Fruit fly (Drosophila melanogaster): ENCODE measurements around the gene CG2924.
A peak's percentile ranks its signal among the peaks of the same experiment; 100 is the strongest.

CG2924 gene

DNA sequence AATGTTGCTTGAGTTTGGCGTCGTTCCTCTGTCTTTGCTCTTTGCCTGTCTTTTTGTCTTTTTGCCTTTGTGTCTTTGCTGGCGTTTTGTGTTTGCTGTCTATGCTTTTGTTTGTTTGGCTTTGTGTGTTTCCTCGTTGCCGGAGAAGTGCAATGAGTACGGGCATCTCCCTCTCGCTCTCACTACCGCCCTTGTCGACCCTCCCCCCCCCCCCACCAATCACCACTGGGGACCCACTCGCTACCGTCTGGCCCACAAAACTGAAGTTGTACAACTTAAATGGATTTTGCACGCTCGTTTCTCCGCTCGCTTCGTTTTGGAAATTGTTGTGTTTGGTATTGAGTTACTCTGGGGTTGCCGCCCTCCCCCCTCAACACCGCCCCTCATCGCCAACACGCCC lies 36.2 kb upstream of the CG2924 start:
- TF ChIP-seq CG11617 (GFP tag; optimal IDR thresholded peaks at IDR 0.05): no peak
- no peak for TF ChIP-seq toe (GFP tag; optimal IDR thresholded peaks at IDR 0.05)
- no peak for TF ChIP-seq ovo (GFP tag; optimal IDR thresholded peaks at IDR 0.05)
- TF ChIP-seq bab1 (GFP tag; optimal IDR thresholded peaks at IDR 0.05): no peak
- TF ChIP-seq Mnt (GFP tag; optimal IDR thresholded peaks at IDR 0.05): no peak
- TF ChIP-seq cnc (optimal IDR thresholded peaks at IDR 0.05): no peak
- TF ChIP-seq CG1620 (GFP tag; optimal IDR thresholded peaks at IDR 0.05): no peak
- no peak for TF ChIP-seq Clk (GFP tag; optimal IDR thresholded peaks at IDR 0.05)
- no peak for TF ChIP-seq Hr96 (GFP tag; optimal IDR thresholded peaks at IDR 0.05)
- TF ChIP-seq CG5204 (GFP tag; optimal IDR thresholded peaks at IDR 0.05): no peak

DNA sequence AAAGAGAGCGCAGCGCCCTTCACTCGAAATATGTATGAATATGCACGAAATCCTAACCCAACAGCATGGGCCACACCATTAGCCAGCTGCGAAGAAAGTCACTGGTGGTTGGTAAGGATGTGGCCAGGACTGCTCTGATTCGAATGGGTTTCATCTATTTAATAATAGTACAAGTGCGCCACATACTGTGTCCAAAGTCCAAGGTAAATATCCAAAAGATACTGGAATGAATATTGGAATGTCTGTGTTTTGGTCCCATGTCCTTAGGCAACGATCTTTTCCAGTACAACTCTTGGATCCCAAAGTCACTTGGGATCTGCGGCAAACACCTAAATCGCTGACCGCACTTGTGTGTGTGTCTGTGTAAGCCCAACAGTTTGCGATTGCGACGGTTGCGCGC lies 35.7 kb upstream of the CG2924 start:
- no peak for TF ChIP-seq CG14711 (tag; optimal IDR thresholded peaks at IDR 0.05)
- TF ChIP-seq ovo (GFP tag; optimal IDR thresholded peaks at IDR 0.05): no peak
- no peak for TF ChIP-seq Clk (GFP tag; optimal IDR thresholded peaks at IDR 0.05)
- TF ChIP-seq CG33017 (tag; optimal IDR thresholded peaks at IDR 0.05): no peak
- peak; percentile 55 for TF ChIP-seq CG7101 (tag; optimal IDR thresholded peaks at IDR 0.05)
- peak; percentile 73 for TF ChIP-seq tj (GFP tag; optimal IDR thresholded peaks at IDR 0.05)
- no peak for TF ChIP-seq cnc (optimal IDR thresholded peaks at IDR 0.05)
- peak; percentile 31 for TF ChIP-seq CG12768 (GFP tag; optimal IDR thresholded peaks at IDR 0.05)
- peak; percentile 51 for TF ChIP-seq pad (GFP tag; optimal IDR thresholded peaks at IDR 0.05)
- no peak for TF ChIP-seq kay (GFP tag; ENCODE audit: borderline replicate concordance)
- peak; percentile 3 for TF ChIP-seq Mnt (GFP tag; optimal IDR thresholded peaks at IDR 0.05)
- TF ChIP-seq CG7045 (GFP tag; optimal IDR thresholded peaks at IDR 0.05): peak; percentile 54
- no peak for TF ChIP-seq Crg-1 (GFP tag; optimal IDR thresholded peaks at IDR 0.05)
- TF ChIP-seq bab1 (GFP tag; optimal IDR thresholded peaks at IDR 0.05): peak; percentile 56
- no peak for TF ChIP-seq Hr96 (GFP tag; optimal IDR thresholded peaks at IDR 0.05)
- TF ChIP-seq CG11617 (GFP tag; optimal IDR thresholded peaks at IDR 0.05): peak; percentile 50

DNA sequence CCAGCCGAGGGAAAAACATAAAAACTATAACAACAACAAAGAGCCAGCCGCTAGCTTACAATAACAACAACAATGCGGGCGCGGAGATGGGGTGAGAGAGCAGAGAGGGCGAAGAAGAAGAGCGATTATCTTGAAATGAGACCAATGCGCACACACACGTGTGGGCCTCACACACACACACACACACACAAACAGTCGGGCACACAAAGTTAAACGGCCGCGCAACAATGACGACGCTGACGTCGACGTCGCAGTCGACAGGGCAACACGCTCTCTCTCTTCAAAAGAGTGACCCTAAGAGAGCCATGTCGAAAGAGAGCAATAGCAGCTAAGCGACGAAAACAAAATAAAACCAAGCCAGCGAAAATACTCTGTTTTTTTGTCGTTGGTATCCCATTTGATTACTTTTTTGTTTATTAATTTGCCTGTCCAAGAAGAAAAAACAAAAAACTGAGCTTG lies 35.3 kb upstream of the CG2924 start:
- TF ChIP-seq CG5204 (GFP tag; optimal IDR thresholded peaks at IDR 0.05) (no peak), cic (GFP tag; optimal IDR thresholded peaks at IDR 0.05) (peak; percentile 23), toe (GFP tag; optimal IDR thresholded peaks at IDR 0.05) (no peak), CG7045 (GFP tag; optimal IDR thresholded peaks at IDR 0.05) (no peak), CG12768 (GFP tag; optimal IDR thresholded peaks at IDR 0.05) (no peak), Clk (GFP tag; optimal IDR thresholded peaks at IDR 0.05) (no peak), cnc (optimal IDR thresholded peaks at IDR 0.05) (no peak), CG7101 (tag; optimal IDR thresholded peaks at IDR 0.05) (no peak), CG1620 (GFP tag; optimal IDR thresholded peaks at IDR 0.05) (no peak), pad (GFP tag; optimal IDR thresholded peaks at IDR 0.05) (peak; percentile 24), Crg-1 (GFP tag; optimal IDR thresholded peaks at IDR 0.05) (no peak), Hr96 (GFP tag; optimal IDR thresholded peaks at IDR 0.05) (no peak), bab1 (GFP tag; optimal IDR thresholded peaks at IDR 0.05) (no peak), kay (GFP tag; ENCODE audit: borderline replicate concordance) (no peak), CG14711 (tag; optimal IDR thresholded peaks at IDR 0.05) (no peak), tj (GFP tag; optimal IDR thresholded peaks at IDR 0.05) (no peak), CG33017 (tag; optimal IDR thresholded peaks at IDR 0.05) (no peak), CG11617 (GFP tag; optimal IDR thresholded peaks at IDR 0.05) (no peak), Mnt (GFP tag; optimal IDR thresholded peaks at IDR 0.05) (peak; percentile 59)

DNA sequence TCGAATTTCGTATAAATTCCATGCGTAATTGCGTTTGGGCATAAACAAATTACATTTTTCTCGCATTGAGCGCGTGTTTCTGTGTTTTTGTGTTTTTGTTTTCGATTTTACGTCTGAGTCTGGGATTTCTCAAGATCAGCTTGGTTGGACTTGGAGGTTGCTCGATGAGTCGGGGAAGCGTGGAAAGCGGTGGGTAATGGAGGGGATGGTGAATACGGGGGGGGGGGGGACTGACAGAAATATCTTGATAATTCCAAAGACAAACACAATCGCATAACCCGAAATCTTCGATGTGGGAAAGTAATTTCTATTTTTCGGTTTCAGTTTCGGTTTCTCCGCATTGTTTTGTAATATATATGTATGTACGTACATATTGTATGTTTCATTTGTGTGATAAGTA lies 34.7 kb upstream of the CG2924 start:
- TF ChIP-seq Crg-1 (GFP tag; optimal IDR thresholded peaks at IDR 0.05) (no peak), toe (GFP tag; optimal IDR thresholded peaks at IDR 0.05) (no peak), CG7101 (tag; optimal IDR thresholded peaks at IDR 0.05) (no peak), CG12768 (GFP tag; optimal IDR thresholded peaks at IDR 0.05) (no peak), ovo (GFP tag; optimal IDR thresholded peaks at IDR 0.05) (no peak), Hr96 (GFP tag; optimal IDR thresholded peaks at IDR 0.05) (no peak), CG5204 (GFP tag; optimal IDR thresholded peaks at IDR 0.05) (no peak), CG14711 (tag; optimal IDR thresholded peaks at IDR 0.05) (no peak), CG11617 (GFP tag; optimal IDR thresholded peaks at IDR 0.05) (no peak), tj (GFP tag; optimal IDR thresholded peaks at IDR 0.05) (no peak)

DNA sequence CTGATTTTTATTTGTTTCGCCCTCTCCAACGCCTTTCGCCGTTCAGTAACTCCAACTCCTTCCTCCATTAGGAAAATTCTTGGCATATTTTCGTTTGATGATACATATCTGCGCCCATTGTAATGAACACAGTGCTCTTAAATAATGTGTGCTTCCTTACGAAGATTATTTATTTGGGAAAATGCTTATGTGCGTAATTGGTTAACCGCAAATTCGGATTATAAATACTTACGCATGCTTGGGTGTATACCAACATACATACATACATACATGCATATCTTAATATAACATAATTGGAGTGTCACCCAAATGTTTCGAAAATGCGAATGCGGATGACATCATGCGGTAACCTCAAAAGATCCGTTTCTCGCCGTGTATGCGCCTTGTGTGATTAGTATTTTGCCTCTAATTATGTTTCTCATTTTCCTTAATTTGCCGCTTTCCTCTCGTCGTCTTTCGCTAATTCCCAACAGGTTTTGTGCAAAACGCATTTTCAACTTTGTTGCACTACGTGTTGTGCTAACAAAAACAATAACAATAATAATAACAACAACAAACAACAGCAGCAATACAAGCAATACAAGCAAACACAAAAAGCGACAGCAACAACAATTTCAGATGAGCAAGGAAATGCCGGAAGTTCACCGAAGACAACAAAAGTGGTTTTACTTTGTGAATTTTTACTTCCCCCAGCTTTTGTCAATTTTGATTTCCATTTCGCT lies 34.1 kb upstream of the CG2924 start:
- no peak for TF ChIP-seq CG7101 (tag; optimal IDR thresholded peaks at IDR 0.05)
- no peak for TF ChIP-seq bab1 (GFP tag; optimal IDR thresholded peaks at IDR 0.05)
- no peak for TF ChIP-seq CG1620 (GFP tag; optimal IDR thresholded peaks at IDR 0.05)
- no peak for TF ChIP-seq CG12768 (GFP tag; optimal IDR thresholded peaks at IDR 0.05)
- TF ChIP-seq ovo (GFP tag; optimal IDR thresholded peaks at IDR 0.05): no peak
- TF ChIP-seq CG11617 (GFP tag; optimal IDR thresholded peaks at IDR 0.05): no peak
- no peak for TF ChIP-seq CG7045 (GFP tag; optimal IDR thresholded peaks at IDR 0.05)
- no peak for TF ChIP-seq Mnt (GFP tag; optimal IDR thresholded peaks at IDR 0.05)
- TF ChIP-seq CG33017 (tag; optimal IDR thresholded peaks at IDR 0.05): no peak
- TF ChIP-seq Hr96 (GFP tag; optimal IDR thresholded peaks at IDR 0.05): no peak
- no peak for TF ChIP-seq pad (GFP tag; optimal IDR thresholded peaks at IDR 0.05)
- TF ChIP-seq cnc (optimal IDR thresholded peaks at IDR 0.05): no peak
- no peak for TF ChIP-seq toe (GFP tag; optimal IDR thresholded peaks at IDR 0.05)

DNA sequence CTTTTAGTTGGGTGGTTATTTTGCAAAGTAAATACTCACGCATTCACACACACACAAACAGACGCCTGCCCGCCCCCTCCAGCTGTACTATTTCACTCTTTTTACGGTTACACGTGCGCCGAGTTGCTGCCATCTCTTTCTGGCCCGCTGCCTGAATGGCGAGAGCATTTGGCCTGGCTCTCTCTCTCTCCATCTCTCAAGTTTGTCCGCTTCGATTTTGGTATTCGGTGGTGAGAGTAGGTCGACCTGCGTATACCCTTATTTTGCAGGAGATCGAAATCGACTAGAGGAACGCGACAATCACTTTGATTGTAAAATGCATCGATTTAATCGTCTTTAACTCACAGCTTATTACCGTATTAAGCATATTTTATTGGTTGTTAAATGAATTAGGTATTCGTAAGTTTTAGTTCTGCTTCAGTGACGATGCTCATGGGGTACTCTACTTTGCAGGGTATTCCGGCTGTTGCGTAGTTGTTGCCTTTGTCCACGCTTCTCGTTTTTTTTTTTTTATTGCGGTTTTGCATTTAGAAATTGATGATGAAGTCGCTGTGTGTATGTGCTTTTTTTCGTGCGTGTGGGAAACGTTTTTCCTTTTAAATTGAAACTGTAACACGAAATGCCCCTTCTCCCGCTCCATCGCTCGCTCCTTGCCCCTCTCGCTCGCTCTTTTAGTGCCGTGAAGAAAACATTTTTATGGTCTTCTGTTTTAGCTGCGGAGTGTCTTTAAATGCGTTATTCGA lies 33.4 kb upstream of the CG2924 start:
- peak; percentile 48 for TF ChIP-seq CG7045 (GFP tag; optimal IDR thresholded peaks at IDR 0.05)
- TF ChIP-seq tj (GFP tag; optimal IDR thresholded peaks at IDR 0.05): peak; percentile 70
- peak; percentile 80 for TF ChIP-seq CG33017 (tag; optimal IDR thresholded peaks at IDR 0.05)
- peak; percentile 85 for TF ChIP-seq CG11617 (GFP tag; optimal IDR thresholded peaks at IDR 0.05)
- TF ChIP-seq Clk (GFP tag; optimal IDR thresholded peaks at IDR 0.05): peak; percentile 18
- TF ChIP-seq Crg-1 (GFP tag; optimal IDR thresholded peaks at IDR 0.05): peak; percentile 22
- TF ChIP-seq toe (GFP tag; optimal IDR thresholded peaks at IDR 0.05): peak; percentile 21
- peak; percentile 43 for TF ChIP-seq ovo (GFP tag; optimal IDR thresholded peaks at IDR 0.05)
- peak; percentile 97 for TF ChIP-seq Mnt (GFP tag; optimal IDR thresholded peaks at IDR 0.05)
- TF ChIP-seq cic (GFP tag; optimal IDR thresholded peaks at IDR 0.05): peak; percentile 75
- TF ChIP-seq kay (GFP tag; ENCODE audit: borderline replicate concordance): no peak
- peak; percentile 89 for TF ChIP-seq bab1 (GFP tag; optimal IDR thresholded peaks at IDR 0.05)
- TF ChIP-seq CG1620 (GFP tag; optimal IDR thresholded peaks at IDR 0.05): peak; percentile 37
- peak; percentile 76 for TF ChIP-seq CG14711 (tag; optimal IDR thresholded peaks at IDR 0.05)
- TF ChIP-seq CG12768 (GFP tag; optimal IDR thresholded peaks at IDR 0.05): peak; percentile 66
- peak; percentile 96 for TF ChIP-seq pad (GFP tag; optimal IDR thresholded peaks at IDR 0.05)
- peak; percentile 91 for TF ChIP-seq Hr96 (GFP tag; optimal IDR thresholded peaks at IDR 0.05)
- peak; percentile 71 for TF ChIP-seq CG5204 (GFP tag; optimal IDR thresholded peaks at IDR 0.05)
- peak; percentile 86 for TF ChIP-seq CG7101 (tag; optimal IDR thresholded peaks at IDR 0.05)
- no peak for TF ChIP-seq cnc (optimal IDR thresholded peaks at IDR 0.05)
